Worm (Caenorhabditis elegans) whole organism, late embryonic: Measurements from ENCODE around the gene F22F1.3.

Experiments used
- K02D7.2 ChIP-seq: sonication (generic microtip); optimal IDR thresholded peaks from 2 replicates; lab custom pipeline; 2017; ENCODE audit warnings: mild to moderate bottlenecking, missing genetic modification characterization, missing compliant biosample characterization
- sox-4 ChIP-seq: sonication (generic microtip); optimal IDR thresholded peaks from 2 replicates; lab custom pipeline; 2017; ENCODE audit warnings: mild to moderate bottlenecking, missing genetic modification characterization, inconsistent platforms, missing compliant biosample characterization

ce11 chrX:8120281-8120680 lies 42.6 kb downstream of the F22F1.3 start:
- TF ChIP-seq K02D7.2 (tag; lab: Kevin White, UChicago) (no peak), sox-4 (tag; lab: Kevin White, UChicago) (no peak)
